Fruit fly (Drosophila melanogaster) whole organism, wandering third instar larva: ENCODE results near the gene CG33543.

Source experiments
- Abd-B ChIP-seq: fragments of >200 bp; optimal IDR thresholded peaks from 2 replicates; lab custom pipeline; 2017; ENCODE audit warnings: missing biosample characterization, missing genetic modification characterization
- CG32264 ChIP-seq: fragments of 200-800 bp; sonication (Bioruptor generic); optimal IDR thresholded peaks from 2 replicates; lab custom pipeline; 2016; ENCODE audit warnings: missing biosample characterization, missing genetic modification characterization
- Dfd ChIP-seq: fragments of >200 bp; optimal IDR thresholded peaks from 2 replicates; lab custom pipeline; 2017; ENCODE audit warnings: missing biosample characterization, missing genetic modification characterization
- Dif ChIP-seq: fragments of 200-275, 200-300 bp; sonication (Bioruptor generic); optimal IDR thresholded peaks from 2 replicates; lab custom pipeline; 2018; ENCODE audit warnings: missing biosample characterization, missing genetic modification characterization; ENCODE audit not compliant: partially characterized antibody
- HLH106 ChIP-seq: fragments of 200-800 bp; optimal IDR thresholded peaks from 3 replicates; lab custom pipeline; 2019; ENCODE audit warnings: missing biosample characterization, mild to moderate bottlenecking, missing genetic modification characterization, moderate library complexity
- Hnf4 ChIP-seq: fragments of 200-800 bp; sonication (Bioruptor generic); optimal IDR thresholded peaks from 2 replicates; lab custom pipeline; 2016; ENCODE audit warnings: missing biosample characterization, mild to moderate bottlenecking, missing genetic modification characterization
- Hr78 ChIP-seq: fragments of >200 bp; optimal IDR thresholded peaks from 2 replicates; lab custom pipeline; 2017; ENCODE audit warnings: missing biosample characterization, missing genetic modification characterization
- Hr83 ChIP-seq: fragments of 200-300 bp; sonication (Bioruptor generic); optimal IDR thresholded peaks from 2 replicates; lab custom pipeline; 2016; ENCODE audit warnings: missing biosample characterization, mild to moderate bottlenecking, missing genetic modification characterization, moderate library complexity; ENCODE audit not compliant: poor library complexity, severe bottlenecking
- Jra ChIP-seq: sonication (Bioruptor generic); optimal IDR thresholded peaks from 2 replicates; lab custom pipeline; 2016; ENCODE audit warnings: missing biosample characterization, missing genetic modification characterization
- Mio ChIP-seq: sonication (Bioruptor generic); optimal IDR thresholded peaks from 2 replicates; lab custom pipeline; 2016; ENCODE audit warnings: missing biosample characterization, missing genetic modification characterization
- Myc ChIP-seq: fragments of >200 bp; optimal IDR thresholded peaks from 2 replicates; lab custom pipeline; 2017
- N ChIP-seq: fragments of >200 bp; optimal IDR thresholded peaks from 2 replicates; lab custom pipeline; 2018; ENCODE audit warnings: missing biosample characterization, missing external identifiers, missing genetic modification characterization
- OdsH ChIP-seq: fragments of 200-800 bp; sonication (Bioruptor generic); optimal IDR thresholded peaks from 2 replicates; lab custom pipeline; 2016; ENCODE audit warnings: missing biosample characterization, mild to moderate bottlenecking, missing genetic modification characterization
- Rel ChIP-seq, 2 experiments: fragments of 200-800 bp; sonication (Bioruptor generic) in 1 of 2; optimal IDR thresholded peaks; 2 replicates in 1 of 2; 3 replicates in 1 of 2; lab custom pipeline; 2016 to 2019; ENCODE audit warnings: mild to moderate bottlenecking in 2 of 2, missing biosample characterization in 2 of 2, missing genetic modification characterization in 2 of 2, moderate library complexity in 1 of 2
- Sp1 ChIP-seq: fragments of 200-800 bp; sonication (Bioruptor generic); optimal IDR thresholded peaks from 3 replicates; lab custom pipeline; 2019; ENCODE audit warnings: missing biosample characterization, mild to moderate bottlenecking, missing genetic modification characterization, moderate library complexity
- Vsx2 ChIP-seq: fragments of 200-300, 225-300 bp; sonication (Bioruptor generic); optimal IDR thresholded peaks from 2 replicates; lab custom pipeline; 2018; ENCODE audit warnings: missing biosample characterization, missing genetic modification characterization; ENCODE audit not compliant: partially characterized antibody
- br ChIP-seq: fragments of 200-800 bp; sonication (Bioruptor generic); optimal IDR thresholded peaks from 2 replicates; lab custom pipeline; 2016; ENCODE audit warnings: missing biosample characterization, missing genetic modification characterization
- brk ChIP-seq: fragments of 200-800 bp; sonication (Bioruptor generic); optimal IDR thresholded peaks from 2 replicates; lab custom pipeline; 2016; ENCODE audit warnings: missing biosample characterization, mild to moderate bottlenecking, missing genetic modification characterization
- dl ChIP-seq, 2 experiments: fragments of 175-275, 200-275 bp in 1 of 2; fragments of 200-275 bp in 1 of 2; sonication (Bioruptor generic); optimal IDR thresholded peaks; lab custom pipeline; 2018; ENCODE audit warnings: mild to moderate bottlenecking in 2 of 2, missing biosample characterization in 2 of 2, missing genetic modification characterization in 2 of 2, moderate library complexity in 2 of 2; ENCODE audit not compliant: partially characterized antibody in 2 of 2, insufficient read depth in 1 of 2
- ey ChIP-seq: fragments of 200-800 bp; sonication (Bioruptor generic); optimal IDR thresholded peaks from 2 replicates; lab custom pipeline; 2016; ENCODE audit warnings: missing biosample characterization, missing genetic modification characterization
- foxo ChIP-seq, 2 experiments: fragments of 200-800 bp; sonication (Bioruptor generic); optimal IDR thresholded peaks; 2 replicates in 1 of 2; 3 replicates in 1 of 2; lab custom pipeline; 2016 to 2017; ENCODE audit warnings: missing biosample characterization in 2 of 2, missing genetic modification characterization in 2 of 2
- h ChIP-seq: fragments of 200-800 bp; sonication (Bioruptor generic); optimal IDR thresholded peaks from 3 replicates; lab custom pipeline; 2016; ENCODE audit warnings: missing biosample characterization, mild to moderate bottlenecking, missing genetic modification characterization
- jim ChIP-seq: fragments of 175-275, 200-325 bp; sonication (Bioruptor generic); optimal IDR thresholded peaks from 2 replicates; lab custom pipeline; 2016; ENCODE audit warnings: missing biosample characterization, mild to moderate bottlenecking, missing genetic modification characterization
- pan ChIP-seq: fragments of >200 bp; optimal IDR thresholded peaks from 2 replicates; lab custom pipeline; 2017
- psq ChIP-seq: fragments of 200-800 bp; sonication (Bioruptor generic); optimal IDR thresholded peaks from 3 replicates; lab custom pipeline; 2017; ENCODE audit warnings: missing biosample characterization, mild to moderate bottlenecking, missing genetic modification characterization, moderate library complexity
- rgr ChIP-seq: fragments of 200-800 bp; sonication (Bioruptor generic); optimal IDR thresholded peaks from 3 replicates; lab custom pipeline; 2016; ENCODE audit warnings: missing biosample characterization, mild to moderate bottlenecking, missing genetic modification characterization
- sage ChIP-seq: fragments of 200-800 bp; sonication (Bioruptor generic); optimal IDR thresholded peaks from 2 replicates; lab custom pipeline; 2016; ENCODE audit warnings: missing biosample characterization, mild to moderate bottlenecking, missing genetic modification characterization
- sv ChIP-seq: fragments of 200-800 bp; sonication (Bioruptor generic); optimal IDR thresholded peaks from 3 replicates; lab custom pipeline; 2016; ENCODE audit warnings: missing biosample characterization, missing genetic modification characterization
- tai ChIP-seq: sonication (Bioruptor generic); optimal IDR thresholded peaks from 2 replicates; lab custom pipeline; 2016; ENCODE audit warnings: missing biosample characterization, missing genetic modification characterization
- usp ChIP-seq: fragments of >200 bp; optimal IDR thresholded peaks from 2 replicates; lab custom pipeline; 2017; ENCODE audit warnings: missing biosample characterization, missing genetic modification characterization

Gene CG33543

dm6 chr2L:2037165-2037550 is 31.0 kb upstream of the CG33543 start, which contains the start of gene lectin-22C:
lectin-22C (minus strand) TSS chr2L:2037265.
- TF ChIP-seq Myc (lab: Kevin White, UChicago) (no peak), OdsH (GFP tag; lab: Kevin White, UChicago) (no peak), HLH106 (tag; lab: Kevin White, UChicago) (no peak), h (no peak), dl (GFP tag; optimal IDR thresholded peaks at IDR 0.05; lab: Kevin White, UChicago; ENCODE audit: insufficient read depth in 1 of 2, partially characterized antibody in 2 of 2) (no peak), Rel (GFP tag; optimal IDR thresholded peaks at IDR 0.05; lab: Kevin White, UChicago) (no peak), Rel (tag; optimal IDR thresholded peaks at IDR 0.05; lab: Kevin White, UChicago) (no peak), Dfd (GFP tag; lab: Kevin White, UChicago) (no peak), Hnf4 (GFP tag; lab: Kevin White, UChicago) (no peak), Mio (no peak), Abd-B (GFP tag; lab: Kevin White, UChicago) (no peak), N (GFP tag; lab: Kevin White, UChicago) (no peak), sage (GFP tag; lab: Kevin White, UChicago) (no peak), Jra (GFP tag; lab: Kevin White, UChicago) (no peak), Hr78 (GFP tag; lab: Kevin White, UChicago) (no peak)

dm6 chr2L:2035941-2036340 is 29.8 kb upstream of the CG33543 start, which contains the start of gene CG42296:
CG42296 (minus strand) TSS chr2L:2036041.
- no peak for TF ChIP-seq Vsx2 (GFP tag; lab: Kevin White, UChicago)

- TF ChIP-seq rgr (no peak), HLH106 (tag; lab: Kevin White, UChicago) (no peak), Hr83 (no peak), CG32264 (GFP tag; lab: Kevin White, UChicago) (no peak), foxo (GFP tag; optimal IDR thresholded peaks at IDR 0.05; lab: Kevin White, UChicago) (no peak), Dfd (GFP tag; lab: Kevin White, UChicago) (no peak), psq (GFP tag; lab: Kevin White, UChicago) (no peak), br (GFP tag; lab: Kevin White, UChicago) (no peak), Mio (no peak), sv (GFP tag; lab: Kevin White, UChicago) (no peak), sage (GFP tag; lab: Kevin White, UChicago) (no peak), Rel (GFP tag; optimal IDR thresholded peaks at IDR 0.05; lab: Kevin White, UChicago) (no peak), Rel (tag; optimal IDR thresholded peaks at IDR 0.05; lab: Kevin White, UChicago) (no peak), pan (lab: Kevin White, UChicago) (no peak), tai (GFP tag; lab: Kevin White, UChicago) (no peak), Hr78 (GFP tag; lab: Kevin White, UChicago) (no peak), Dif (GFP tag; lab: Kevin White, UChicago) (no peak)
Measured at dm6 chr2L:2032076-2032475, 26.0 kb upstream of the CG33543 start.

DNA sequence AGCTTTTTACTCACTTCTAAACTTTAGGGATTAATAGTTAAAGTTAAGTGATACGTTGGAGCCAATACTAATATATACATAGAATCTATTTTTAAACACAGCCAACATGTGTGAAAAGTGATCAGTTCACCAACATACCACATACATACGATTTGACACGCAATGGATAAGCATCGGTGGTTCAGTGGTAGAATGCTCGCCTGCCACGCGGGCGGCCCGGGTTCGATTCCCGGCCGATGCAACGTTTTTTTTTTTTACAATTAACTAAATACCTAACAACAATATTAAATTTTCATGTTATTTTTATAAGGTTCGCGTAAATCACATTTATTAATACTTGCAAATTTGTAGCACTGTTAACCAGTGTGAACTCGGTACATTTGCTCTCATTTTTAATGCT is 25.4 kb upstream of the CG33543 start:
- no peak for TF ChIP-seq Myc (lab: Kevin White, UChicago)
- TF ChIP-seq psq (GFP tag; lab: Kevin White, UChicago), result no peak
- no peak for TF ChIP-seq brk (GFP tag; lab: Kevin White, UChicago)
- TF ChIP-seq jim (GFP tag; lab: Kevin White, UChicago), result no peak
- no peak for TF ChIP-seq tai (GFP tag; lab: Kevin White, UChicago)
- no peak for TF ChIP-seq Sp1 (GFP tag; lab: Kevin White, UChicago)
- no peak for TF ChIP-seq Vsx2 (GFP tag; lab: Kevin White, UChicago)
- TF ChIP-seq OdsH (GFP tag; lab: Kevin White, UChicago), result no peak
- no peak for TF ChIP-seq sage (GFP tag; lab: Kevin White, UChicago)

DNA sequence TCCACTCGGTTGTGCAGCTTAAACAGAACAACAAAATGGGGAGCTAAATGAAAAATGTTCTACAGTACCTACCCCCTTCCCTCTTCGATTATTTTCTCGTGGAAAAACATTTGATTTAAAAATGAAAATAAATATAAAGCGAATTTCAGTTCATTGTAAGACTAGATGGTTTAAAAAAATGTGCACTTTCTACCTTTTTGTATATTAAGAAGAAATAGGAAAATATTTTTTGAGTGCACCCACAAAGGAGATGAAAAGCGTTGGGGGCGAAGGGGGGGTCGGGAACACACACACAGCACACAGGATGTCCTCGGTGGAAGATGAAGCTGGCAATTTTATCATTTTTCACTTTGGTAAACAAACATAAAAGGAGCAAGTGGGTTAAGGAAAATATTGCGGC is 16.7 kb upstream of the CG33543 start:
- TF ChIP-seq br (GFP tag; lab: Kevin White, UChicago) (no peak), jim (GFP tag; lab: Kevin White, UChicago) (no peak), foxo (GFP tag; optimal IDR thresholded peaks at IDR 0.05; lab: Kevin White, UChicago) (no peak), Vsx2 (GFP tag; lab: Kevin White, UChicago) (no peak), Myc (lab: Kevin White, UChicago) (no peak), Hnf4 (GFP tag; lab: Kevin White, UChicago) (no peak), Abd-B (GFP tag; lab: Kevin White, UChicago) (no peak), ey (GFP tag; lab: Kevin White, UChicago) (no peak), Hr78 (GFP tag; lab: Kevin White, UChicago) (no peak), usp (no peak), N (GFP tag; lab: Kevin White, UChicago) (no peak), CG32264 (GFP tag; lab: Kevin White, UChicago) (no peak), h (no peak), Jra (GFP tag; lab: Kevin White, UChicago) (no peak)
